Fruit fly (Drosophila melanogaster) whole organism, embryonic: Measurements from ENCODE around the gene Sec13.

ENCODE experiments used
- Antp ChIP-seq: fragments of 200-800 bp; sonication (Bioruptor generic); optimal IDR thresholded peaks from 3 replicates; lab custom pipeline; 2016; ENCODE audit warnings: missing biosample characterization, missing genetic modification characterization
- CG10462 ChIP-seq: fragments of 200-800 bp; sonication (Bioruptor generic); optimal IDR thresholded peaks from 2 replicates; lab custom pipeline; 2016; ENCODE audit warnings: missing biosample characterization, missing genetic modification characterization
- CG11695 ChIP-seq: fragments of 200-800 bp; sonication (Bioruptor generic); IDR thresholded peaks from 3 replicates; pipeline ENCODE4 v1.3.6; 2022; ENCODE audit warnings: missing biosample characterization, missing genetic modification characterization
- CG11696 ChIP-seq: fragments of 200-800 bp; sonication (Bioruptor generic); IDR thresholded peaks from 2 replicates; pipeline ENCODE4 v1.3.6; 2022; ENCODE audit warnings: missing biosample characterization, missing genetic modification characterization
- CG12155 ChIP-seq: fragments of 200-800 bp; sonication (Bioruptor generic); optimal IDR thresholded peaks from 3 replicates; lab custom pipeline; 2016; ENCODE audit warnings: missing biosample characterization, missing genetic modification characterization
- CG13287 ChIP-seq: fragments of 200-800 bp; sonication (Bioruptor generic); IDR thresholded peaks from 2 replicates; pipeline ENCODE4 v1.3.6; 2022; ENCODE audit warnings: missing biosample characterization, missing genetic modification characterization; ENCODE audit not compliant: partially characterized antibody
- CG14050 ChIP-seq: fragments of 200-800 bp; sonication (Bioruptor generic); IDR thresholded peaks from 3 replicates; pipeline ENCODE4 v1.3.6; 2022; ENCODE audit warnings: missing biosample characterization, missing genetic modification characterization
- CG2199 ChIP-seq: fragments of 200-800 bp; sonication (Bioruptor generic); IDR thresholded peaks from 3 replicates; pipeline ENCODE4 v1.3.6; 2022; ENCODE audit warnings: missing biosample characterization, missing genetic modification characterization
- CG33557 ChIP-seq: fragments of 200-800 bp; sonication (Bioruptor generic); optimal IDR thresholded peaks from 2 replicates; lab custom pipeline; 2019; ENCODE audit warnings: missing biosample characterization, mild to moderate bottlenecking, missing genetic modification characterization, moderate library complexity
- CG3847 ChIP-seq: fragments of 200-800 bp; sonication (Bioruptor generic); IDR thresholded peaks from 2 replicates; pipeline ENCODE4 v1.3.6; 2022; ENCODE audit warnings: missing biosample characterization, missing genetic modification characterization
- CG4328 ChIP-seq: fragments of 200-800 bp; sonication (Bioruptor generic); optimal IDR thresholded peaks from 3 replicates; lab custom pipeline; 2017; ENCODE audit warnings: missing biosample characterization, missing genetic modification reagents, missing genetic modification characterization
- CG7556 ChIP-seq: fragments of 200-800 bp; sonication (Bioruptor generic); optimal IDR thresholded peaks from 2 replicates; lab custom pipeline; 2017; ENCODE audit warnings: missing biosample characterization, mild to moderate bottlenecking, missing genetic modification characterization
- CG8290 ChIP-seq, 3 experiments: fragments of 200-800 bp; sonication (Bioruptor generic); optimal IDR thresholded peaks; 2 replicates each; lab custom pipeline; 2016 to 2019; ENCODE audit warnings: missing biosample characterization in 3 of 3, missing genetic modification characterization in 3 of 3, mild to moderate bottlenecking in 2 of 3, moderate library complexity in 1 of 3
- CG9215 ChIP-seq: fragments of 200-800 bp; sonication (Bioruptor generic); IDR thresholded peaks from 2 replicates; pipeline ENCODE4 v1.3.6; 2022; ENCODE audit warnings: missing biosample characterization, missing genetic modification characterization
- CG9727 ChIP-seq: fragments of 200-800 bp; sonication (Bioruptor generic); optimal IDR thresholded peaks from 3 replicates; lab custom pipeline; 2017; ENCODE audit warnings: missing biosample characterization, mild to moderate bottlenecking, missing genetic modification characterization
- CG9797 ChIP-seq: fragments of 200-800 bp; sonication (Bioruptor generic); optimal IDR thresholded peaks from 3 replicates; lab custom pipeline; 2018; ENCODE audit warnings: missing biosample characterization, mild to moderate bottlenecking, missing genetic modification characterization
- Camta ChIP-seq: fragments of 200-800 bp; sonication (Bioruptor generic); optimal IDR thresholded peaks from 2 replicates; lab custom pipeline; 2016; ENCODE audit warnings: missing biosample characterization, missing genetic modification characterization
- CkIIα-i1 ChIP-seq: fragments of 200-800 bp; sonication (Bioruptor generic); IDR thresholded peaks from 2 replicates; pipeline ENCODE4 v1.3.6; 2022; ENCODE audit warnings: missing biosample characterization, missing genetic modification characterization
- CoRest ChIP-seq: fragments of 200-800 bp; sonication (Bioruptor generic); optimal IDR thresholded peaks from 3 replicates; lab custom pipeline; 2018; ENCODE audit warnings: missing biosample characterization, mild to moderate bottlenecking, missing genetic modification characterization, moderate library complexity
- Eip74EF ChIP-seq, 2 experiments: fragments of 200-800 bp in 1 of 2; fragments of >200 bp in 1 of 2; sonication (Bioruptor generic) in 1 of 2; optimal IDR thresholded peaks; 2 replicates each; lab custom pipeline; 2017 to 2019; ENCODE audit warnings: missing biosample characterization in 2 of 2, missing genetic modification characterization in 2 of 2, mild to moderate bottlenecking in 1 of 2, moderate library complexity in 1 of 2
- HLH4C ChIP-seq: fragments of 200-800 bp; sonication (Bioruptor generic); IDR thresholded peaks from 3 replicates; pipeline ENCODE4 v1.3.6; 2022; ENCODE audit warnings: missing biosample characterization, missing genetic modification characterization; ENCODE audit not compliant: partially characterized antibody
- Hey ChIP-seq: fragments of 200-800 bp; sonication (Bioruptor generic); optimal IDR thresholded peaks from 3 replicates; lab custom pipeline; 2018; ENCODE audit warnings: missing biosample characterization, mild to moderate bottlenecking, missing genetic modification characterization
- Meics ChIP-seq: fragments of 200-800 bp; sonication (Bioruptor generic); optimal IDR thresholded peaks from 2 replicates; lab custom pipeline; 2017; ENCODE audit warnings: missing biosample characterization, mild to moderate bottlenecking, missing genetic modification characterization
- NC2β ChIP-seq: fragments of 200-800 bp; sonication (Bioruptor generic); optimal IDR thresholded peaks from 2 replicates; lab custom pipeline; 2016; ENCODE audit warnings: missing biosample characterization, missing genetic modification characterization
- Ptx1 ChIP-seq: fragments of 200-800 bp; sonication (Bioruptor generic); IDR thresholded peaks from 2 replicates; pipeline ENCODE4 v1.3.6; 2022; ENCODE audit warnings: missing biosample characterization, missing genetic modification characterization
- Rx ChIP-seq: fragments of 200-800 bp; sonication (Bioruptor generic); IDR thresholded peaks from 2 replicates; pipeline ENCODE4 v1.3.6; 2022; ENCODE audit warnings: missing biosample characterization, missing genetic modification characterization
- Sin3A ChIP-seq: fragments of >200 bp; optimal IDR thresholded peaks from 2 replicates; lab custom pipeline; 2018
- Sry-δ ChIP-seq: fragments of 200-800 bp; sonication (Bioruptor generic); optimal IDR thresholded peaks from 2 replicates; lab custom pipeline; 2016; ENCODE audit warnings: missing biosample characterization, missing genetic modification characterization
- al ChIP-seq: fragments of 200-800 bp; sonication (Bioruptor generic); IDR thresholded peaks from 2 replicates; pipeline ENCODE4 v1.3.6; 2022; ENCODE audit warnings: missing biosample characterization, missing genetic modification characterization
- aop ChIP-seq: fragments of 200-800 bp; sonication (Bioruptor generic); IDR thresholded peaks from 2 replicates; pipeline ENCODE4 v1.3.6; 2022; ENCODE audit warnings: missing biosample characterization, missing genetic modification characterization
- ash1 ChIP-seq: fragments of 200-800 bp; sonication (Bioruptor generic); optimal IDR thresholded peaks from 2 replicates; lab custom pipeline; 2018; ENCODE audit warnings: missing biosample characterization, mild to moderate bottlenecking, missing genetic modification characterization
- cas ChIP-seq: fragments of 200-800 bp; sonication (Bioruptor generic); IDR thresholded peaks from 2 replicates; pipeline ENCODE4 v1.3.6; 2022; ENCODE audit warnings: missing biosample characterization, missing genetic modification characterization
- da ChIP-seq: fragments of 200-800 bp; sonication (Bioruptor generic); optimal IDR thresholded peaks from 2 replicates; lab custom pipeline; 2016; ENCODE audit warnings: missing biosample characterization, missing genetic modification characterization
- en ChIP-seq: fragments of 200-800 bp; sonication (Bioruptor generic); optimal IDR thresholded peaks from 2 replicates; lab custom pipeline; 2016; ENCODE audit warnings: missing biosample characterization, missing genetic modification characterization
- ewg ChIP-seq: fragments of 200-800 bp; sonication (Bioruptor generic); optimal IDR thresholded peaks from 3 replicates; lab custom pipeline; 2017; ENCODE audit warnings: mild to moderate bottlenecking, missing biosample characterization, missing genetic modification reagents, missing genetic modification characterization
- fd64A ChIP-seq: fragments of 200-800 bp; sonication (Bioruptor generic); optimal IDR thresholded peaks from 3 replicates; lab custom pipeline; 2018; ENCODE audit warnings: missing biosample characterization, mild to moderate bottlenecking, missing genetic modification characterization
- insv ChIP-seq, 2 experiments: fragments of 200-800 bp; sonication (Bioruptor generic); optimal IDR thresholded peaks; 3 replicates each; lab custom pipeline; 2016 to 2018; ENCODE audit warnings: missing biosample characterization in 2 of 2, missing genetic modification characterization in 2 of 2
- jumu ChIP-seq: fragments of 200-800 bp; sonication (Bioruptor generic); optimal IDR thresholded peaks from 3 replicates; lab custom pipeline; 2016; ENCODE audit warnings: missing biosample characterization, missing genetic modification characterization
- nerfin-1 ChIP-seq: fragments of 200-800 bp; sonication (Bioruptor generic); optimal IDR thresholded peaks from 3 replicates; lab custom pipeline; 2019; ENCODE audit warnings: missing biosample characterization, mild to moderate bottlenecking, missing genetic modification characterization, moderate library complexity
- p53 ChIP-seq: fragments of 200-800 bp; sonication (Bioruptor generic); optimal IDR thresholded peaks from 2 replicates; lab custom pipeline; 2016; ENCODE audit warnings: missing biosample characterization, missing genetic modification characterization
- pan ChIP-seq, 4 experiments: fragments of >200 bp in 3 of 4; fragments of 200-800 bp in 1 of 4; sonication (Bioruptor generic) in 1 of 4; optimal IDR thresholded peaks in 3 of 4; IDR thresholded peaks in 1 of 4; 2 replicates each; pipeline versions ENCODE4 v1.3.6 to Lab custom; 2017 to 2022; ENCODE audit warnings: missing biosample characterization in 2 of 4, missing genetic modification characterization in 2 of 4, mixed read lengths in 1 of 4
- rib ChIP-seq: fragments of 200-800 bp; sonication (Bioruptor generic); IDR thresholded peaks from 2 replicates; pipeline ENCODE4 v1.3.6; 2022; ENCODE audit warnings: missing biosample characterization, missing genetic modification characterization
- schlank ChIP-seq: fragments of 200-800 bp; sonication (Bioruptor generic); optimal IDR thresholded peaks from 2 replicates; lab custom pipeline; 2018; ENCODE audit warnings: missing biosample characterization, mild to moderate bottlenecking, missing genetic modification characterization
- sima ChIP-seq: fragments of 200-800 bp; sonication (Bioruptor generic); optimal IDR thresholded peaks from 2 replicates; lab custom pipeline; 2016; ENCODE audit warnings: missing biosample characterization, missing genetic modification characterization
- slbo ChIP-seq: fragments of 200-800 bp; sonication (Bioruptor generic); IDR thresholded peaks from 2 replicates; pipeline ENCODE4 v1.3.6; 2022; ENCODE audit warnings: missing biosample characterization, missing genetic modification characterization
- slou ChIP-seq: fragments of 200-800 bp; sonication (Bioruptor generic); optimal IDR thresholded peaks from 3 replicates; lab custom pipeline; 2016; ENCODE audit warnings: missing biosample characterization, missing genetic modification characterization
- slp2 ChIP-seq: fragments of 200-800 bp; sonication (Bioruptor generic); optimal IDR thresholded peaks from 2 replicates; lab custom pipeline; 2016; ENCODE audit warnings: missing biosample characterization, missing genetic modification characterization
- sqz ChIP-seq: fragments of 200-800 bp; sonication (Bioruptor generic); optimal IDR thresholded peaks from 3 replicates; lab custom pipeline; 2018; ENCODE audit warnings: missing biosample characterization, mild to moderate bottlenecking, missing genetic modification characterization
- sr ChIP-seq: fragments of 200-800 bp; sonication (Bioruptor generic); IDR thresholded peaks from 3 replicates; pipeline ENCODE4 v1.3.6; 2022; ENCODE audit warnings: missing biosample characterization, missing genetic modification characterization
- sug ChIP-seq: fragments of 200-800 bp; optimal IDR thresholded peaks from 2 replicates; lab custom pipeline; 2019; ENCODE audit warnings: missing biosample characterization, mild to moderate bottlenecking, missing genetic modification characterization, moderate library complexity
- yki ChIP-seq: fragments of >200 bp; optimal IDR thresholded peaks from 3 replicates; lab custom pipeline; 2018

Sec13 gene

DNA sequence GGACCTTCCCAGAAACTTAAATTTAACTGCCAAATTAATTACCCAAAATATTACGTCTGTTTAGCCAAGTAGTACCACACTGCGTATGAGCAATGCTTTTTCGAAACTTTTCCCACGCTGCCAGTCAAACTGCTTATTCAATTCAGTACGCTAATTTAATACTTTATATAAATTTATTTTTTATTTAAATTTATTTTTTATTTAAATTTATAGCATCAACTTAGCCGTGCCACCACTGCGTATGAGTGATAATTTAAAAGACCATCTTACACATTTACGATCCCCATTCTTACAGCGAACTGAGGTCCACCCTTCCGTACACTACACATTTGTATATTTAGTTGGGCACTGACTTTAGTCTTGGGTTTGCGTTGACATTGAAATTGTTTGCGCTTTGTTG lies 20.5 kb upstream of the Sec13 start (continued):
- TF ChIP-seq jumu (GFP tag; lab: Kevin White, UChicago) (no peak), ewg (GFP tag; lab: Kevin White, UChicago) (peak; percentile 20), CG13287 (GFP tag; lab: Robert Waterston, UW) (no peak), aop (GFP tag; lab: Robert Waterston, UW) (no peak), CG10462 (GFP tag; lab: Kevin White, UChicago) (peak; percentile 8), CG4328 (peak; percentile 78), Hey (tag; lab: Kevin White, UChicago) (no peak), pan (optimal IDR thresholded peaks at IDR 0.05; lab: Kevin White, UChicago) (no peak), pan (GFP tag; optimal IDR thresholded peaks at IDR 0.05 in 1 of 2, IDR thresholded peaks at IDR 0.05 in 1 of 2) (peak in 1 of 2 experiments; percentile 48), NC2β (GFP tag; lab: Kevin White, UChicago) (no peak), rib (GFP tag; lab: Robert Waterston, UW) (peak; percentile 57; the same call in 1 of the 2 replicates), Rx (GFP tag; lab: Robert Waterston, UW) (0 out of 2 replicates have a peak, but pooled peaks have one; percentile 33), Camta (no peak), CG9215 (peak; percentile 71), CG33557 (GFP tag; lab: Kevin White, UChicago) (no peak), Meics (GFP tag; lab: Kevin White, UChicago) (peak; percentile 94), CG9797 (GFP tag; lab: Kevin White, UChicago) (peak; percentile 16), CG3847 (peak; percentile 70), CG11695 (GFP tag; lab: Robert Waterston, UW) (peak; percentile 74; the same call in 2 of the 3 replicates), slbo (GFP tag; lab: Robert Waterston, UW) (peak; percentile 78), CG8290 (GFP tag; optimal IDR thresholded peaks at IDR 0.05; lab: Kevin White, UChicago) (no peak), CG8290 (tag; optimal IDR thresholded peaks at IDR 0.05; lab: Kevin White, UChicago) (peak in 1 of 2 experiments; percentile 47), da (GFP tag; lab: Kevin White, UChicago) (no peak), yki (lab: Kevin White, UChicago) (no peak), schlank (tag; lab: Kevin White, UChicago) (peak; percentile 51), slp2 (no peak), insv (GFP tag; optimal IDR thresholded peaks at IDR 0.05; lab: Kevin White, UChicago) (peak in 1 of 2 experiments; percentile 46), Antp (no peak), al (GFP tag; lab: Robert Waterston, UW) (peak; percentile 76), Sin3A (no peak), sug (tag; lab: Kevin White, UChicago) (peak; percentile 86), sima (GFP tag; lab: Kevin White, UChicago) (no peak), CoRest (tag; lab: Kevin White, UChicago) (peak; percentile 89), sqz (peak; percentile 34), CG9727 (GFP tag; lab: Kevin White, UChicago) (peak; percentile 87), Sry-δ (GFP tag; lab: Kevin White, UChicago) (no peak), Eip74EF (GFP tag; optimal IDR thresholded peaks at IDR 0.05; lab: Kevin White, UChicago) (peak in 1 of 2 experiments; percentile 60), cas (GFP tag; lab: Robert Waterston, UW) (peak; percentile 56), Ptx1 (GFP tag; lab: Robert Waterston, UW) (peak; percentile 47), CG14050 (GFP tag; lab: Robert Waterston, UW) (peak; percentile 35; the same call in 2 of the 3 replicates), CG7556 (GFP tag; lab: Kevin White, UChicago) (peak; percentile 86), CG2199 (no peak), p53 (no peak), nerfin-1 (tag; lab: Kevin White, UChicago) (peak; percentile 47), sr (GFP tag; lab: Robert Waterston, UW) (no peak), slou (GFP tag; lab: Kevin White, UChicago) (peak; percentile 11), HLH4C (GFP tag; lab: Robert Waterston, UW) (no peak), CkIIα-i1 (GFP tag; lab: Robert Waterston, UW) (no peak), ash1 (no peak), fd64A (GFP tag; lab: Kevin White, UChicago) (no peak), en (GFP tag; lab: Kevin White, UChicago) (no peak), CG11696 (GFP tag; lab: Robert Waterston, UW) (peak; percentile 56; the same call in 1 of the 2 replicates), CG12155 (GFP tag; lab: Kevin White, UChicago) (peak; percentile 55)
